Fruit fly (Drosophila melanogaster) whole organism: ENCODE measurements around the gene CG9689.

Experiments
- CG8478 ChIP-seq: fragments of >200 bp; optimal IDR thresholded peaks from 2 replicates; lab custom pipeline; 2018; ENCODE audit warnings: inconsistent platforms
- psq ChIP-seq: fragments of >200 bp; optimal IDR thresholded peaks from 2 replicates; lab custom pipeline; 2017

DNA sequence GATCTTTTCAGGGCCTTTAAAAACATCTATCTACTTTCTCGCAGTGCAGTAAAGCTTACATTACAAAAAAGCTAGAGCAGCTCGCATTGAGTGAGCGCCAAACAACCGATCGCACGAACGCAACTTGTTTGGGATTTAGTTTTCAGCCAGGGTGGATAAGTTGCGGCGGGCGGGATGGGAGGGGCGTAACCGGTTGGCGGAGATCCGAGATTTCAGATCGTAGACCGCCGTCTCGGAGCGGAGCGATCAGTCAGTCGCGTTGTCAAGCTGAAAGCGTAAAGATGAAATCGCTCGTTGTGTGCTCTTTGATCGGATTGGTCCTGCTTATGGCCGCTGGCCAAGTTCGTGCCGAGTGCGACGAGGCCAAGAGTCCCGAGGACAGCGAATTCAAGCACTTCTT lies 2.5 kb downstream of the CG9689 start, which contains the start of gene CG9691:
- TF ChIP-seq psq (lab: Kevin White, UChicago) = no peak
- TF ChIP-seq CG8478 (lab: Kevin White, UChicago) = no peak
